Worm (Caenorhabditis elegans) whole organism, young adult: ENCODE data around the gene nth-1.
A peak's percentile ranks its signal among the peaks of the same experiment; 100 is the strongest.

Source experiments
- F22D6.2 ChIP-seq: sonication (generic microtip); optimal IDR thresholded peaks from 2 replicates; lab custom pipeline; 2016; ENCODE audit warnings: mild to moderate bottlenecking, missing genetic modification characterization, missing compliant biosample characterization
- F23B12.7 ChIP-seq: sonication (generic microtip); optimal IDR thresholded peaks from 2 replicates; lab custom pipeline; 2017; ENCODE audit warnings: missing genetic modification characterization, mild to moderate bottlenecking, missing compliant biosample characterization, antibody characterized with exemption, moderate library complexity; ENCODE audit not compliant: insufficient read depth
- F49E8.2 ChIP-seq: sonication (generic microtip); optimal IDR thresholded peaks from 3 replicates; lab custom pipeline; 2017; ENCODE audit warnings: missing genetic modification characterization, mild to moderate bottlenecking, missing compliant biosample characterization, antibody characterized with exemption, moderate library complexity; ENCODE audit not compliant: insufficient read depth
- F52B5.7 ChIP-seq: sonication (generic microtip); optimal IDR thresholded peaks from 2 replicates; lab custom pipeline; 2016; ENCODE audit warnings: mild to moderate bottlenecking, missing genetic modification characterization, missing compliant biosample characterization
- K11D2.4 ChIP-seq: fragments of 200-800 bp; sonication (Bioruptor generic); IDR thresholded peaks from 2 replicates; pipeline ENCODE4 v1.3.6; 2022; ENCODE audit warnings: missing genetic modification reagents, missing genetic modification characterization, missing compliant biosample characterization
- T26A5.8 ChIP-seq: sonication (generic microtip); optimal IDR thresholded peaks from 2 replicates; lab custom pipeline; 2016; ENCODE audit warnings: missing genetic modification characterization, missing compliant biosample characterization
- Y56A3A.18 ChIP-seq: fragments of 200-800 bp; sonication (Bioruptor generic); IDR thresholded peaks from 2 replicates; pipeline ENCODE4 v1.3.6; 2022; ENCODE audit warnings: missing genetic modification reagents, missing genetic modification characterization, missing compliant biosample characterization
- aptf-3 ChIP-seq: fragments of 200-800 bp; sonication (Bioruptor generic); IDR thresholded peaks from 2 replicates; pipeline ENCODE4 v1.3.6; 2022; ENCODE audit warnings: missing genetic modification characterization, missing compliant biosample characterization
- atf-7 ChIP-seq: sonication (generic microtip); optimal IDR thresholded peaks from 2 replicates; lab custom pipeline; 2017; ENCODE audit warnings: mild to moderate bottlenecking, missing genetic modification characterization, missing compliant biosample characterization
- attf-6 ChIP-seq: fragments of 200-800 bp; sonication (Bioruptor generic); IDR thresholded peaks from 2 replicates; pipeline ENCODE4 v1.3.6; 2022; ENCODE audit warnings: missing genetic modification reagents, missing genetic modification characterization, missing compliant biosample characterization
- cebp-2 ChIP-seq: fragments of 200-800 bp; sonication (Bioruptor generic); IDR thresholded peaks from 2 replicates; pipeline ENCODE4 v1.3.6; 2022; ENCODE audit warnings: missing genetic modification characterization, missing compliant biosample characterization
- ceh-27 ChIP-seq: fragments of 200-800 bp; sonication (Bioruptor generic); optimal IDR thresholded peaks from 2 replicates; lab custom pipeline; 2018; ENCODE audit warnings: mild to moderate bottlenecking, missing genetic modification characterization, moderate library complexity, missing compliant biosample characterization
- egl-18 ChIP-seq: fragments of 200-800 bp; sonication (Bioruptor generic); IDR thresholded peaks from 2 replicates; pipeline ENCODE4 v1.3.6; 2022; ENCODE audit warnings: missing genetic modification reagents, missing genetic modification characterization, missing compliant biosample characterization
- egl-44 ChIP-seq: fragments of 200-800 bp; sonication (Bioruptor generic); IDR thresholded peaks from 2 replicates; pipeline ENCODE4 v1.3.6; 2022; ENCODE audit warnings: missing genetic modification reagents, missing genetic modification characterization, missing compliant biosample characterization
- egrh-3 ChIP-seq: fragments of 200-800 bp; sonication (Bioruptor generic); IDR thresholded peaks from 2 replicates; pipeline ENCODE4 v1.3.6; 2022; ENCODE audit warnings: missing genetic modification reagents, missing genetic modification characterization, missing compliant biosample characterization
- ets-4 ChIP-seq: fragments of 200-800 bp; sonication (Bioruptor generic); optimal IDR thresholded peaks from 2 replicates; lab custom pipeline; 2018; ENCODE audit warnings: mild to moderate bottlenecking, missing genetic modification characterization, missing compliant biosample characterization
- hmg-20 ChIP-seq: fragments of 200-800 bp; sonication (Bioruptor generic); IDR thresholded peaks from 2 replicates; pipeline ENCODE4 v1.3.6; 2022; ENCODE audit warnings: missing genetic modification reagents, missing genetic modification characterization, missing compliant biosample characterization
- lag-1 ChIP-seq: fragments of 200-800 bp; sonication (Bioruptor generic); IDR thresholded peaks from 2 replicates; pipeline ENCODE4 v1.3.6; 2022; ENCODE audit warnings: missing genetic modification reagents, missing genetic modification characterization, missing compliant biosample characterization
- lir-1 ChIP-seq: fragments of 200-800 bp; sonication (Bioruptor generic); conservative IDR thresholded peaks from 2 replicates; pipeline ENCODE4 v1.3.6; 2022; ENCODE audit warnings: missing genetic modification reagents, missing genetic modification characterization, missing compliant biosample characterization
- lsy-27 ChIP-seq: sonication (generic microtip); optimal IDR thresholded peaks from 2 replicates; lab custom pipeline; 2017; ENCODE audit warnings: missing genetic modification characterization, mild to moderate bottlenecking, missing compliant biosample characterization, antibody characterized with exemption, missing genotype, borderline replicate concordance; ENCODE audit not compliant: insufficient read depth
- madf-6 ChIP-seq: fragments of 200-800 bp; sonication (Bioruptor generic); IDR thresholded peaks from 2 replicates; pipeline ENCODE4 v1.3.6; 2022; ENCODE audit warnings: missing genetic modification reagents, missing genetic modification characterization, missing compliant biosample characterization
- mcd-1 ChIP-seq: fragments of 200-800 bp; sonication (Bioruptor generic); IDR thresholded peaks from 2 replicates; pipeline ENCODE4 v1.3.6; 2022; ENCODE audit warnings: missing genetic modification reagents, missing genetic modification characterization, missing compliant biosample characterization
- nfyb-1 ChIP-seq: fragments of 200-800 bp; sonication (Bioruptor generic); IDR thresholded peaks from 2 replicates; pipeline ENCODE4 v1.3.6; 2022; ENCODE audit warnings: missing genetic modification reagents, missing genetic modification characterization, missing compliant biosample characterization
- nhr-80 ChIP-seq: sonication (generic microtip); optimal IDR thresholded peaks from 2 replicates; lab custom pipeline; 2016; ENCODE audit warnings: missing genetic modification characterization, missing compliant biosample characterization
- rcor-1 ChIP-seq: fragments of 200-800 bp; sonication (Bioruptor generic); IDR thresholded peaks from 2 replicates; pipeline ENCODE4 v1.3.6; 2022; ENCODE audit warnings: missing genetic modification reagents, missing genetic modification characterization, missing compliant biosample characterization
- rec-8 ChIP-seq, 2 experiments: sonication (generic microtip); optimal IDR thresholded peaks; 2 replicates each; lab custom pipeline; 2016; ENCODE audit warnings: mild to moderate bottlenecking in 2 of 2, missing genetic modification characterization in 2 of 2, missing genetic modification reagents in 2 of 2, missing genotype in 2 of 2, missing biosample characterization in 1 of 2, missing compliant biosample characterization in 1 of 2, moderate library complexity in 1 of 2
- repo-1 ChIP-seq: sonication (generic microtip); optimal IDR thresholded peaks from 2 replicates; lab custom pipeline; 2017; ENCODE audit warnings: mild to moderate bottlenecking, missing genetic modification characterization, missing compliant biosample characterization
- rpc-1 ChIP-seq, 2 experiments: fragments of 150-350 bp in 1 of 2; sonication (generic microtip) in 1 of 2; optimal IDR thresholded peaks; 2 replicates each; lab custom pipeline; 2014 to 2018; ENCODE audit warnings: missing biosample characterization in 1 of 2, missing genetic modification characterization in 1 of 2, missing genetic modification reagents in 1 of 2, missing genotype in 1 of 2
- snpc-4 ChIP-seq, 5 experiments: fragments of 150-350 bp in 1 of 5; sonication (generic microtip) in 4 of 5; optimal IDR thresholded peaks; 2 replicates each; lab custom pipeline; 2014 to 2018; ENCODE audit warnings: missing genetic modification characterization in 5 of 5, missing biosample characterization in 3 of 5, antibody characterized with exemption in 2 of 5, mild to moderate bottlenecking in 2 of 5, missing compliant biosample characterization in 2 of 5, missing genotype in 2 of 5, moderate library complexity in 2 of 5, missing genetic modification reagents in 1 of 5
- tlf-1 ChIP-seq: fragments of 200-800 bp; sonication (Bioruptor generic); optimal IDR thresholded peaks from 2 replicates; lab custom pipeline; 2018; ENCODE audit warnings: mild to moderate bottlenecking, missing genetic modification characterization, missing compliant biosample characterization
- zfh-2 ChIP-seq: fragments of 200-800 bp; sonication (Bioruptor generic); conservative IDR thresholded peaks from 2 replicates; pipeline ENCODE4 v1.3.6; 2022; ENCODE audit warnings: missing genetic modification reagents, missing genetic modification characterization, missing compliant biosample characterization
- ztf-25 ChIP-seq: fragments of 200-800 bp; sonication (Bioruptor generic); IDR thresholded peaks from 2 replicates; pipeline ENCODE4 v1.3.6; 2022; ENCODE audit warnings: missing genetic modification reagents, missing genetic modification characterization, missing compliant biosample characterization
- ztf-26 ChIP-seq: sonication (generic microtip); optimal IDR thresholded peaks from 2 replicates; lab custom pipeline; 2017; ENCODE audit warnings: missing genetic modification characterization, missing compliant biosample characterization

Gene nth-1

ce11 chrIII:4280215-4281173, 13.6 kb downstream of the nth-1 start, which contains the start of gene sup-26 (continued):
- no peak for TF ChIP-seq egl-44 (GFP tag; lab: Robert Waterston, UW)
- no peak for TF ChIP-seq rcor-1 (GFP tag; lab: Robert Waterston, UW)
- TF ChIP-seq mcd-1 (GFP tag; lab: Robert Waterston, UW): peak; percentile 29; the same call in 1 of the 2 replicates
- TF ChIP-seq atf-7 (tag; lab: Kevin White, UChicago): no peak
- no peak for TF ChIP-seq egl-18 (GFP tag; lab: Robert Waterston, UW)
- no peak for TF ChIP-seq F23B12.7 (tag; lab: Kevin White, UChicago)
- TF ChIP-seq ets-4 (GFP tag; lab: Kevin White, UChicago): no peak
- TF ChIP-seq, all 124 proteins: peak for 8

ce11 chrIII:4278203-4278602, 15.8 kb downstream of the nth-1 start:
- no peak for TF ChIP-seq Y56A3A.18 (GFP tag; lab: Robert Waterston, UW)
- TF ChIP-seq cebp-2 (GFP tag; lab: Robert Waterston, UW): no peak
- no peak for TF ChIP-seq F22D6.2 (tag; lab: Kevin White, UChicago)
- no peak for TF ChIP-seq rpc-1 (optimal IDR thresholded peaks at IDR 0.05; lab: Kevin White, UChicago)
- TF ChIP-seq rpc-1 (tag; optimal IDR thresholded peaks at IDR 0.05; lab: Kevin White, UChicago): no peak
- no peak for TF ChIP-seq repo-1 (tag; lab: Kevin White, UChicago)
- no peak for TF ChIP-seq lag-1 (GFP tag; lab: Robert Waterston, UW)
- TF ChIP-seq ztf-25: no peak
- no peak for TF ChIP-seq attf-6
- TF ChIP-seq ceh-27 (GFP tag; lab: Kevin White, UChicago): no peak
- TF ChIP-seq snpc-4 (GFP tag; optimal IDR thresholded peaks at IDR 0.05; lab: Kevin White, UChicago): no peak
- TF ChIP-seq snpc-4 (tag; optimal IDR thresholded peaks at IDR 0.05; lab: Kevin White, UChicago): no peak
- TF ChIP-seq T26A5.8 (tag; lab: Kevin White, UChicago): no peak
- TF ChIP-seq ztf-26 (tag; lab: Kevin White, UChicago): no peak
- TF ChIP-seq madf-6 (GFP tag; lab: Robert Waterston, UW): no peak
- TF ChIP-seq F52B5.7 (tag; lab: Kevin White, UChicago): no peak

- TF ChIP-seq lir-1: no peak
- no peak for TF ChIP-seq nhr-80 (tag; lab: Kevin White, UChicago)
- no peak for TF ChIP-seq K11D2.4 (GFP tag; lab: Robert Waterston, UW)
- TF ChIP-seq aptf-3: no peak
- TF ChIP-seq nfyb-1 (GFP tag; lab: Robert Waterston, UW): no peak
- no peak for TF ChIP-seq lsy-27
- TF ChIP-seq hmg-20 (GFP tag; lab: Robert Waterston, UW): no peak
- TF ChIP-seq tlf-1: no peak
- no peak for TF ChIP-seq rec-8 (tag; optimal IDR thresholded peaks at IDR 0.05; lab: Kevin White, UChicago)
- TF ChIP-seq lag-1 (GFP tag; lab: Robert Waterston, UW): no peak
Measured at ce11 chrIII:4277762-4278161, 16.3 kb downstream of the nth-1 start.

- peak; percentile 39; the same call in 1 of the 2 replicates for TF ChIP-seq egrh-3 (GFP tag; lab: Robert Waterston, UW)
- TF ChIP-seq F49E8.2: no peak
- 0 out of 2 replicates have a peak, but pooled peaks have one; percentile 28 for TF ChIP-seq zfh-2 (GFP tag; lab: Robert Waterston, UW)
Measured at ce11 chrIII:4276277-4276676, 17.8 kb downstream of the nth-1 start.
